Fruit fly (Drosophila melanogaster) whole organism, embryonic: Measurements from ENCODE around the gene Lrr47.

Experiments
- Blimp-1 ChIP-seq: fragments of 200-800 bp; sonication (Bioruptor generic); optimal IDR thresholded peaks from 3 replicates; lab custom pipeline; 2018; ENCODE audit warnings: missing biosample characterization, missing genetic modification characterization, mild to moderate bottlenecking, moderate library complexity, missing genetic modification reagents
- CG11504 ChIP-seq: fragments of 200-800 bp; sonication (Bioruptor generic); optimal IDR thresholded peaks from 3 replicates; lab custom pipeline; 2019; ENCODE audit warnings: missing biosample characterization, mild to moderate bottlenecking, missing genetic modification characterization, moderate library complexity
- CG12769 ChIP-seq: fragments of 200-800 bp; sonication (Bioruptor generic); optimal IDR thresholded peaks from 2 replicates; lab custom pipeline; 2019; ENCODE audit warnings: missing biosample characterization, mild to moderate bottlenecking, missing genetic modification characterization, moderate library complexity
- CG15269 ChIP-seq: fragments of 200-800 bp; sonication (Bioruptor generic); optimal IDR thresholded peaks from 2 replicates; lab custom pipeline; 2018; ENCODE audit warnings: missing biosample characterization, mild to moderate bottlenecking, missing genetic modification characterization, moderate library complexity
- CG15601 ChIP-seq: fragments of 200-800 bp; sonication (Bioruptor generic); optimal IDR thresholded peaks from 3 replicates; lab custom pipeline; 2019; ENCODE audit warnings: missing biosample characterization, mild to moderate bottlenecking, missing genetic modification characterization, moderate library complexity
- CG18764 ChIP-seq: fragments of 200-800 bp; sonication (Bioruptor generic); optimal IDR thresholded peaks from 3 replicates; lab custom pipeline; 2016; ENCODE audit warnings: missing biosample characterization, missing genetic modification characterization
- CG2199 ChIP-seq: fragments of 200-800 bp; sonication (Bioruptor generic); IDR thresholded peaks from 3 replicates; pipeline ENCODE4 v1.3.6; 2022; ENCODE audit warnings: missing biosample characterization, missing genetic modification characterization
- CG31388 ChIP-seq: fragments of 200-800 bp; sonication (Bioruptor generic); optimal IDR thresholded peaks from 2 replicates; lab custom pipeline; 2016; ENCODE audit warnings: missing biosample characterization, missing genetic modification characterization
- CG31441 ChIP-seq: fragments of 200-800 bp; sonication (Bioruptor generic); IDR thresholded peaks from 2 replicates; pipeline ENCODE4 v1.3.6; 2022; ENCODE audit warnings: missing biosample characterization, missing genetic modification characterization
- CG3163 ChIP-seq: fragments of 200-800 bp; sonication (Bioruptor generic); optimal IDR thresholded peaks from 3 replicates; lab custom pipeline; 2016; ENCODE audit warnings: missing biosample characterization, missing genetic modification characterization
- CG32532 ChIP-seq: fragments of 200-800 bp; sonication (Bioruptor generic); IDR thresholded peaks from 2 replicates; pipeline ENCODE4 v1.3.6; 2022; ENCODE audit warnings: missing biosample characterization, missing genetic modification characterization
- CG34224 ChIP-seq: fragments of 200-800 bp; sonication (Bioruptor generic); IDR thresholded peaks from 3 replicates; pipeline ENCODE4 v1.3.6; 2022; ENCODE audit warnings: missing biosample characterization, missing genetic modification characterization; ENCODE audit not compliant: partially characterized antibody
- CG4328 ChIP-seq: fragments of 200-800 bp; sonication (Bioruptor generic); optimal IDR thresholded peaks from 3 replicates; lab custom pipeline; 2017; ENCODE audit warnings: missing biosample characterization, missing genetic modification reagents, missing genetic modification characterization
- CG6689 ChIP-seq: fragments of 200-800 bp; sonication (Bioruptor generic); IDR thresholded peaks from 2 replicates; pipeline ENCODE4 v1.3.6; 2022; ENCODE audit warnings: missing biosample characterization, missing genetic modification characterization
- CG7839 ChIP-seq: fragments of 200-800 bp; sonication (Bioruptor generic); optimal IDR thresholded peaks from 3 replicates; lab custom pipeline; 2018; ENCODE audit warnings: missing biosample characterization, mild to moderate bottlenecking, missing genetic modification characterization, moderate library complexity
- CG8359 ChIP-seq: fragments of 200-800 bp; sonication (Bioruptor generic); optimal IDR thresholded peaks from 2 replicates; lab custom pipeline; 2017; ENCODE audit warnings: missing biosample characterization, mild to moderate bottlenecking, missing genetic modification characterization, borderline replicate concordance
- CG8944 ChIP-seq: fragments of 200-800 bp; sonication (Bioruptor generic); optimal IDR thresholded peaks from 3 replicates; lab custom pipeline; 2016; ENCODE audit warnings: missing biosample characterization, missing genetic modification characterization
- CkIIα-i1 ChIP-seq: fragments of 200-800 bp; sonication (Bioruptor generic); IDR thresholded peaks from 2 replicates; pipeline ENCODE4 v1.3.6; 2022; ENCODE audit warnings: missing biosample characterization, missing genetic modification characterization
- D19A ChIP-seq: fragments of 200-800 bp; optimal IDR thresholded peaks from 3 replicates; lab custom pipeline; 2019; ENCODE audit warnings: missing biosample characterization, mild to moderate bottlenecking, missing genetic modification characterization, moderate library complexity
- Drgx ChIP-seq: fragments of 200-800 bp; sonication (Bioruptor generic); IDR thresholded peaks from 2 replicates; pipeline ENCODE4 v1.3.6; 2022; ENCODE audit warnings: missing biosample characterization, missing genetic modification characterization
- Eip74EF ChIP-seq, 2 experiments: fragments of 200-800 bp in 1 of 2; fragments of >200 bp in 1 of 2; sonication (Bioruptor generic) in 1 of 2; optimal IDR thresholded peaks; 2 replicates each; lab custom pipeline; 2017 to 2019; ENCODE audit warnings: missing biosample characterization in 2 of 2, missing genetic modification characterization in 2 of 2, mild to moderate bottlenecking in 1 of 2, moderate library complexity in 1 of 2
- Hmr ChIP-seq: fragments of 200-800 bp; sonication (Bioruptor generic); optimal IDR thresholded peaks from 3 replicates; lab custom pipeline; 2017; ENCODE audit warnings: mild to moderate bottlenecking, missing biosample characterization, missing genetic modification reagents, missing genetic modification characterization
- Hr51 ChIP-seq, 2 experiments: fragments of 200-800 bp; sonication (Bioruptor generic); optimal IDR thresholded peaks; 2 replicates in 1 of 2; 3 replicates in 1 of 2; lab custom pipeline; 2016 to 2018; ENCODE audit warnings: missing biosample characterization in 2 of 2, missing genetic modification characterization in 2 of 2, mild to moderate bottlenecking in 1 of 2, moderate library complexity in 1 of 2
- Kr ChIP-seq: fragments of 200-800 bp; sonication (Bioruptor generic); optimal IDR thresholded peaks from 2 replicates; lab custom pipeline; 2017; ENCODE audit warnings: missing biosample characterization, mild to moderate bottlenecking, missing genetic modification characterization
- NC2β ChIP-seq: fragments of 200-800 bp; sonication (Bioruptor generic); optimal IDR thresholded peaks from 2 replicates; lab custom pipeline; 2016; ENCODE audit warnings: missing biosample characterization, missing genetic modification characterization
- NK7.1 ChIP-seq: fragments of 200-800 bp; sonication (Bioruptor generic); optimal IDR thresholded peaks from 3 replicates; lab custom pipeline; 2016; ENCODE audit warnings: missing biosample characterization, missing genetic modification characterization
- Oaz ChIP-seq: fragments of 200-800 bp; sonication (Bioruptor generic); IDR thresholded peaks from 2 replicates; pipeline ENCODE4 v1.3.6; 2022; ENCODE audit warnings: missing biosample characterization, missing genetic modification characterization
- Sry-δ ChIP-seq: fragments of 200-800 bp; sonication (Bioruptor generic); optimal IDR thresholded peaks from 2 replicates; lab custom pipeline; 2016; ENCODE audit warnings: missing biosample characterization, missing genetic modification characterization
- al ChIP-seq: fragments of 200-800 bp; sonication (Bioruptor generic); IDR thresholded peaks from 2 replicates; pipeline ENCODE4 v1.3.6; 2022; ENCODE audit warnings: missing biosample characterization, missing genetic modification characterization
- bcd ChIP-seq: fragments of 200-800 bp; sonication (Bioruptor generic); optimal IDR thresholded peaks from 2 replicates; lab custom pipeline; 2017; ENCODE audit warnings: missing biosample characterization, mild to moderate bottlenecking, missing genetic modification characterization
- bsh ChIP-seq, 2 experiments: fragments of 200-800 bp; sonication (Bioruptor generic); optimal IDR thresholded peaks; 2 replicates each; lab custom pipeline; 2017 to 2018; ENCODE audit warnings: mild to moderate bottlenecking in 2 of 2, missing biosample characterization in 2 of 2, missing genetic modification characterization in 2 of 2, moderate library complexity in 1 of 2
- chinmo ChIP-seq: fragments of 200-800 bp; sonication (Bioruptor generic); IDR thresholded peaks from 4 replicates; pipeline ENCODE4 v1.3.6; 2022; ENCODE audit warnings: missing biosample characterization, missing genetic modification characterization; ENCODE audit not compliant: partially characterized antibody
- esg ChIP-seq: fragments of 200-800 bp; sonication (Bioruptor generic); conservative IDR thresholded peaks from 2 replicates; pipeline ENCODE4 v1.3.6; 2022; ENCODE audit warnings: missing biosample characterization, missing genetic modification characterization
- ftz-f1 ChIP-seq: fragments of 200-800 bp; sonication (Bioruptor generic); optimal IDR thresholded peaks from 2 replicates; lab custom pipeline; 2016; ENCODE audit warnings: missing biosample characterization, missing genetic modification characterization
- gem ChIP-seq: fragments of 200-800 bp; sonication (Bioruptor generic); optimal IDR thresholded peaks from 2 replicates; lab custom pipeline; 2019; ENCODE audit warnings: missing biosample characterization, mild to moderate bottlenecking, missing genetic modification characterization, moderate library complexity
- grau ChIP-seq: fragments of 200-800 bp; optimal IDR thresholded peaks from 3 replicates; lab custom pipeline; 2019; ENCODE audit warnings: missing biosample characterization, mild to moderate bottlenecking, missing genetic modification characterization, moderate library complexity
- hb ChIP-seq: fragments of 200-800 bp; sonication (Bioruptor generic); IDR thresholded peaks from 3 replicates; pipeline ENCODE4 v1.3.6; 2022; ENCODE audit warnings: missing biosample characterization, missing genetic modification characterization; ENCODE audit not compliant: partially characterized antibody
- lab ChIP-seq: fragments of 200-800 bp; sonication (Bioruptor generic); optimal IDR thresholded peaks from 3 replicates; lab custom pipeline; 2017; ENCODE audit warnings: missing biosample characterization, missing genetic modification characterization, mild to moderate bottlenecking, moderate library complexity, missing genetic modification reagents
- mam ChIP-seq: fragments of 200-800 bp; sonication (Bioruptor generic); optimal IDR thresholded peaks from 3 replicates; lab custom pipeline; 2016; ENCODE audit warnings: missing biosample characterization, missing genetic modification characterization
- ranshi ChIP-seq: fragments of 200-800 bp; sonication (Bioruptor generic); IDR thresholded peaks from 2 replicates; pipeline ENCODE4 v1.3.6; 2022; ENCODE audit warnings: missing biosample characterization, missing genetic modification characterization
- row ChIP-seq: fragments of 200-800 bp; sonication (Bioruptor generic); IDR thresholded peaks from 3 replicates; pipeline ENCODE4 v1.3.6; 2022; ENCODE audit warnings: missing biosample characterization, missing genetic modification characterization
- sd ChIP-seq: fragments of 200-800 bp; sonication (Bioruptor generic); optimal IDR thresholded peaks from 3 replicates; lab custom pipeline; 2018; ENCODE audit warnings: missing biosample characterization, mild to moderate bottlenecking, missing genetic modification characterization, moderate library complexity
- sens ChIP-seq: fragments of 200-800 bp; sonication (Bioruptor generic); peaks from one replicate; lab custom pipeline; 2016; ENCODE audit warnings: missing biosample characterization, missing genetic modification characterization
- so ChIP-seq: fragments of 200-800 bp; sonication (Bioruptor generic); IDR thresholded peaks from 3 replicates; pipeline ENCODE4 v1.3.6; 2022; ENCODE audit warnings: missing biosample characterization, missing genetic modification characterization
- sug ChIP-seq: fragments of 200-800 bp; optimal IDR thresholded peaks from 2 replicates; lab custom pipeline; 2019; ENCODE audit warnings: missing biosample characterization, mild to moderate bottlenecking, missing genetic modification characterization, moderate library complexity
- vvl ChIP-seq: fragments of 200-800 bp; sonication (Bioruptor generic); IDR thresholded peaks from 2 replicates; pipeline ENCODE4 v1.3.6; 2022; ENCODE audit warnings: missing biosample characterization, missing genetic modification characterization
- wek ChIP-seq: fragments of 200-800 bp; sonication (Bioruptor generic); optimal IDR thresholded peaks from 3 replicates; lab custom pipeline; 2018; ENCODE audit warnings: missing biosample characterization, mild to moderate bottlenecking, missing genetic modification characterization, moderate library complexity

The Lrr47 gene

dm6 chr2L:10514586-10515137 is 2.5 kb upstream of the Lrr47 start (continued):
- TF ChIP-seq grau (tag; lab: Kevin White, UChicago) (peak; percentile 27), sug (tag; lab: Kevin White, UChicago) (peak; percentile 75), row (GFP tag; lab: Robert Waterston, UW) (0 out of 3 replicates have a peak, but pooled peaks have one; percentile 20), Drgx (GFP tag; lab: Robert Waterston, UW) (peak; percentile 21; the same call in 1 of the 2 replicates), CG32532 (GFP tag; lab: Robert Waterston, UW) (no peak), CG4328 (GFP tag; lab: Kevin White, UChicago) (no peak), CG34224 (GFP tag; lab: Robert Waterston, UW) (no peak), wek (no peak), Kr (GFP tag; lab: Kevin White, UChicago) (no peak), ftz-f1 (peak; percentile 47)

- TF ChIP-seq Oaz (GFP tag; lab: Robert Waterston, UW) = 0 out of 2 replicates have a peak, but pooled peaks have one; percentile 26
- TF ChIP-seq CG6689 (GFP tag; lab: Robert Waterston, UW) = no peak
- 0 out of 4 replicates have a peak, but pooled peaks have one; percentile 58 for TF ChIP-seq chinmo (GFP tag; lab: Robert Waterston, UW)
- peak in 1 of 2 experiments; percentile 51 for TF ChIP-seq Hr51 (GFP tag; optimal IDR thresholded peaks at IDR 0.05; lab: Kevin White, UChicago)
- no peak for TF ChIP-seq NC2β
- TF ChIP-seq Eip74EF (GFP tag; optimal IDR thresholded peaks at IDR 0.05; lab: Kevin White, UChicago) = peak in 1 of 2 experiments; percentile 84
- TF ChIP-seq CG8944 (GFP tag; lab: Kevin White, UChicago) = no peak
- TF ChIP-seq so (GFP tag; lab: Robert Waterston, UW) = no peak
- no peak for TF ChIP-seq lab (GFP tag; lab: Kevin White, UChicago)
- peak; percentile 13 for TF ChIP-seq sd (tag; lab: Kevin White, UChicago)
- no peak for TF ChIP-seq mam (GFP tag; lab: Kevin White, UChicago)
- TF ChIP-seq Sry-δ (GFP tag; lab: Kevin White, UChicago) = no peak
- TF ChIP-seq sens = peak; percentile 16
- TF ChIP-seq CG7839 (tag; lab: Kevin White, UChicago) = peak; percentile 26
- no peak for TF ChIP-seq CG18764 (GFP tag; lab: Kevin White, UChicago)
- TF ChIP-seq Hmr (GFP tag; lab: Kevin White, UChicago) = peak; percentile 15
- TF ChIP-seq CG15269 = peak; percentile 14
- no peak for TF ChIP-seq CG31388 (GFP tag; lab: Kevin White, UChicago)
- TF ChIP-seq CG8359 = no peak
- peak; percentile 0 for TF ChIP-seq gem (tag; lab: Kevin White, UChicago)
- TF ChIP-seq ranshi = 0 out of 2 replicates have a peak, but pooled peaks have one; percentile 13
- no peak for TF ChIP-seq CG15601
- TF ChIP-seq CG31441 (GFP tag; lab: Robert Waterston, UW) = no peak
- no peak for TF ChIP-seq bcd (GFP tag; lab: Kevin White, UChicago)
- TF ChIP-seq CG2199 (GFP tag; lab: Robert Waterston, UW) = no peak
- no peak for TF ChIP-seq CG12769 (tag; lab: Kevin White, UChicago)
- no peak for TF ChIP-seq NK7.1 (GFP tag; lab: Kevin White, UChicago)
- no peak for TF ChIP-seq hb (GFP tag; lab: Robert Waterston, UW)
- no peak for TF ChIP-seq al (GFP tag; lab: Robert Waterston, UW)
- TF ChIP-seq D19A (tag; lab: Kevin White, UChicago) = peak; percentile 8
- peak; percentile 59 for TF ChIP-seq CG11504
- TF ChIP-seq Blimp-1 (GFP tag; lab: Kevin White, UChicago) = peak; percentile 79
- TF ChIP-seq CG3163 = no peak
- no peak for TF ChIP-seq CkIIα-i1 (GFP tag; lab: Robert Waterston, UW)
- TF ChIP-seq bsh (GFP tag; optimal IDR thresholded peaks at IDR 0.05; lab: Kevin White, UChicago) = no peak
- TF ChIP-seq esg = no peak
- TF ChIP-seq vvl (GFP tag; lab: Robert Waterston, UW) = peak; percentile 28
Measured at dm6 chr2L:10515553-10516174, 1.5 kb upstream of the Lrr47 start.
